Worm (Caenorhabditis elegans) whole organism, mixed stage, embryonic: ENCODE results near the gene C54G10.1.

Experiments
- ces-1 ChIP-seq: fragments of 150-350 bp; optimal IDR thresholded peaks from 2 replicates; lab custom pipeline; 2014; ENCODE audit warnings: missing biosample characterization, missing genetic modification reagents, missing genetic modification characterization
- elt-1 ChIP-seq: sonication (generic microtip); optimal IDR thresholded peaks from 2 replicates; lab custom pipeline; 2017; ENCODE audit warnings: missing genetic modification characterization, mild to moderate bottlenecking, missing compliant biosample characterization, antibody characterized with exemption, moderate library complexity, borderline replicate concordance; ENCODE audit not compliant: insufficient read depth
- hlh-1 ChIP-seq: fragments of 150-350 bp; optimal IDR thresholded peaks from 2 replicates; lab custom pipeline; 2014; ENCODE audit warnings: missing biosample characterization, missing genetic modification reagents, missing genetic modification characterization
- nhr-237 ChIP-seq: fragments of 150-350 bp; optimal IDR thresholded peaks from 2 replicates; lab custom pipeline; 2014; ENCODE audit warnings: missing biosample characterization, missing genetic modification characterization
- nhr-28 ChIP-seq: fragments of 150-350 bp; optimal IDR thresholded peaks from 2 replicates; lab custom pipeline; 2014; ENCODE audit warnings: missing biosample characterization, missing genetic modification characterization
- pha-4 ChIP-seq: fragments of 150-350 bp; optimal IDR thresholded peaks from 2 replicates; lab custom pipeline; 2018; ENCODE audit warnings: missing biosample characterization, missing genetic modification reagents, missing genetic modification characterization
- unc-62 ChIP-seq: fragments of 150-350 bp; optimal IDR thresholded peaks from 2 replicates; lab custom pipeline; 2014; ENCODE audit warnings: missing biosample characterization, missing genetic modification reagents, missing genetic modification characterization
- ztf-11 ChIP-seq: fragments of 150-350 bp; optimal IDR thresholded peaks from 2 replicates; lab custom pipeline; 2014; ENCODE audit warnings: missing biosample characterization, missing genetic modification characterization

ce11 chrV:14663006-14663405 is 22.1 kb downstream of the C54G10.1 start, which contains the start of gene C47E8.9:
- TF ChIP-seq pha-4 (no peak), hlh-1 (tag; lab: Kevin White, UChicago) (no peak), unc-62 (GFP tag; lab: Kevin White, UChicago) (no peak), ces-1 (no peak), nhr-28 (tag; lab: Kevin White, UChicago) (no peak), nhr-237 (no peak), elt-1 (tag; lab: Kevin White, UChicago) (no peak), ztf-11 (tag; lab: Kevin White, UChicago) (no peak)
